Fruit fly (Drosophila melanogaster): ENCODE data around the gene trh.

trh gene

dm6 chr3L:347641-348405 is 44.6 kb downstream of the trh start (continued):
- peak; percentile 72 for TF ChIP-seq CG31441 (GFP tag; IDR thresholded peaks at IDR 0.05)
- peak; percentile 47 for TF ChIP-seq CG5180 (GFP tag; optimal IDR thresholded peaks at IDR 0.05)
- no peak for TF ChIP-seq BEAF-32 (GFP tag; optimal IDR thresholded peaks at IDR 0.05)
- peak; percentile 35 for TF ChIP-seq ab (GFP tag; optimal IDR thresholded peaks at IDR 0.05)
- TF ChIP-seq CG4854 (GFP tag; optimal IDR thresholded peaks at IDR 0.05), result no peak
- TF ChIP-seq CG17359 (tag; optimal IDR thresholded peaks at IDR 0.05), result peak; percentile 83
- TF ChIP-seq Hr39 (optimal IDR thresholded peaks at IDR 0.05), result no peak
- no peak for TF ChIP-seq sc (optimal IDR thresholded peaks at IDR 0.05)
- peak; percentile 78 for TF ChIP-seq sc (GFP tag; optimal IDR thresholded peaks at IDR 0.05)
- peak; percentile 51 for TF ChIP-seq CG14667 (GFP tag; IDR thresholded peaks at IDR 0.05)
- TF ChIP-seq CG6689 (GFP tag; IDR thresholded peaks at IDR 0.05), result peak; percentile 54
- peak; percentile 75 for TF ChIP-seq CG3407 (GFP tag; optimal IDR thresholded peaks at IDR 0.05)
- TF ChIP-seq CG17361 (GFP tag; IDR thresholded peaks at IDR 0.05), result peak; percentile 55; the same call in 2 of the 3 replicates
- peak; percentile 36 for TF ChIP-seq da (GFP tag; optimal IDR thresholded peaks at IDR 0.05)
- no peak for TF ChIP-seq dimm (GFP tag; IDR thresholded peaks at IDR 0.05)
- TF ChIP-seq CG4404 (GFP tag; IDR thresholded peaks at IDR 0.05), result no peak
- peak; percentile 13 for TF ChIP-seq dm (GFP tag; optimal IDR thresholded peaks at IDR 0.05)
- TF ChIP-seq Pdp1 (GFP tag; optimal IDR thresholded peaks at IDR 0.05), result peak; percentile 63 to 88
- no peak for TF ChIP-seq YL-1 (GFP tag; optimal IDR thresholded peaks at IDR 0.05)
- TF ChIP-seq Hr78 (GFP tag; optimal IDR thresholded peaks at IDR 0.05), result peak in 1 of 2 experiments; percentile 80
- peak; percentile 55 for TF ChIP-seq Bdp1 (GFP tag; optimal IDR thresholded peaks at IDR 0.05)
- no peak for TF ChIP-seq gsb (GFP tag; IDR thresholded peaks at IDR 0.05)
- TF ChIP-seq stwl (tag; optimal IDR thresholded peaks at IDR 0.05), result no peak
- TF ChIP-seq CG12942 (GFP tag; optimal IDR thresholded peaks at IDR 0.05), result peak; percentile 77
- TF ChIP-seq ind (GFP tag; optimal IDR thresholded peaks at IDR 0.05), result peak; percentile 81
- peak; percentile 62 for TF ChIP-seq CG13123 (GFP tag; optimal IDR thresholded peaks at IDR 0.05)
- TF ChIP-seq CG33213 (GFP tag; optimal IDR thresholded peaks at IDR 0.05), result peak; percentile 40
- peak; percentile 60 for TF ChIP-seq HHEX (GFP tag; optimal IDR thresholded peaks at IDR 0.05)
- no peak for TF ChIP-seq caup (GFP tag; optimal IDR thresholded peaks at IDR 0.05; ENCODE audit: severe bottlenecking)
- peak; percentile 57 for TF ChIP-seq CG1602 (GFP tag; optimal IDR thresholded peaks at IDR 0.05)
- peak; percentile 75 for TF ChIP-seq jumu (GFP tag; optimal IDR thresholded peaks at IDR 0.05)
- no peak for TF ChIP-seq chinmo (GFP tag; IDR thresholded peaks at IDR 0.05; ENCODE audit: partially characterized antibody)
- no peak for TF ChIP-seq zfh2 (GFP tag; optimal IDR thresholded peaks at IDR 0.05)
- peak; percentile 76 for TF ChIP-seq pum (GFP tag; optimal IDR thresholded peaks at IDR 0.05)
- 0 out of 2 replicates have a peak, but pooled peaks have one; percentile 29 for TF ChIP-seq CG8765 (GFP tag; IDR thresholded peaks at IDR 0.05)
- peak; percentile 73 for TF ChIP-seq Ptx1 (GFP tag; IDR thresholded peaks at IDR 0.05)
- no peak for TF ChIP-seq br (optimal IDR thresholded peaks at IDR 0.05)
- no peak for TF ChIP-seq CG2129 (GFP tag; IDR thresholded peaks at IDR 0.05; ENCODE audit: partially characterized antibody)
- 0 out of 3 replicates have a peak, but pooled peaks have one; percentile 36 for TF ChIP-seq sr (GFP tag; IDR thresholded peaks at IDR 0.05)
- TF ChIP-seq zfh1 (GFP tag; IDR thresholded peaks at IDR 0.05), result peak; percentile 92
- TF ChIP-seq CG8290 (GFP tag; optimal IDR thresholded peaks at IDR 0.05), result peak; percentile 38
- TF ChIP-seq CG8290 (tag; optimal IDR thresholded peaks at IDR 0.05), result peak in 1 of 2 experiments; percentile 71
- peak; percentile 43 for TF ChIP-seq CG3065 (GFP tag; optimal IDR thresholded peaks at IDR 0.05)
- peak; percentile 48 for TF ChIP-seq CG6654 (GFP tag; optimal IDR thresholded peaks at IDR 0.05)
- peak; percentile 53 for TF ChIP-seq CG17802 (tag; optimal IDR thresholded peaks at IDR 0.05)
- peak; percentile 77 for TF ChIP-seq CG30403 (GFP tag; optimal IDR thresholded peaks at IDR 0.05)
- no peak for TF ChIP-seq insv (GFP tag; optimal IDR thresholded peaks at IDR 0.05)
- TF ChIP-seq CG42726 (GFP tag; IDR thresholded peaks at IDR 0.05; ENCODE audit: partially characterized antibody), result no peak
- no peak for TF ChIP-seq CG2199 (GFP tag; IDR thresholded peaks at IDR 0.05)
- TF ChIP-seq danr (GFP tag; IDR thresholded peaks at IDR 0.05), result no peak
